Fruit fly (Drosophila melanogaster): ENCODE data around the gene ogre.

ogre gene

DNA sequence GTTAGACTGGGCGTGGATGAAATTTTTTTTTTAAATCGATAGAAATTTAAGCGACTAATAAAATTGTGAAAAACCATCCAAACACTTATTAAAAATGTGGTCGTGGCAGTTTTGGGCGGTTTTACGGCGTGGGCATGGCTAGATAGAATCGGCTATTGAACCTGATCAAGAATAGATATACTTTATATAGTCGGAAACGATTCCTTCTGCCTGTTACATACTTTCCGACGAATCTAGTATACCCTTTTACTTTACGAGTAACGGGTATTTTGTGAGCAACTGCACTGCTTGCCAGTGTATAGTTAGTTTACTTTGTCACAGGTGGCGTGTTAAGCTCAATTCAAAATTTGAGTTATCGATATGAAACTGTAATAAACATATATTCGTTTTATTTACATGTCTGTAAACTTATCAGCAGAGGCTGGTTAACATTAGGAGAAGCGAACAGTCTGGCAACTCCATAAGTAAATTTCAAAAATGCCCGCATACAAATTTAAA is 23.9 kb upstream of the ogre start:
- no peak for TF ChIP-seq CG4282 (GFP tag; optimal IDR thresholded peaks at IDR 0.05)
- no peak for TF ChIP-seq ftz-f1 (GFP tag; optimal IDR thresholded peaks at IDR 0.05)
- TF ChIP-seq jumu (GFP tag; optimal IDR thresholded peaks at IDR 0.05): peak; percentile 40
- peak; percentile 14 for TF ChIP-seq Sox100B (GFP tag; optimal IDR thresholded peaks at IDR 0.05)
- TF ChIP-seq Bteb2 (GFP tag; optimal IDR thresholded peaks at IDR 0.05): no peak
- TF ChIP-seq HLH4C (GFP tag; IDR thresholded peaks at IDR 0.05; ENCODE audit: partially characterized antibody): no peak
- TF ChIP-seq Mrtf (GFP tag; IDR thresholded peaks at IDR 0.05): peak; percentile 59; the same call in 1 of the 3 replicates
- TF ChIP-seq nau (GFP tag; optimal IDR thresholded peaks at IDR 0.05): no peak
- TF ChIP-seq CG9609 (GFP tag; optimal IDR thresholded peaks at IDR 0.05): no peak
- no peak for TF ChIP-seq pb (GFP tag; optimal IDR thresholded peaks at IDR 0.05)
- TF ChIP-seq CG10979 (tag; optimal IDR thresholded peaks at IDR 0.05): peak; percentile 26
- no peak for TF ChIP-seq gcm (GFP tag; optimal IDR thresholded peaks at IDR 0.05)
- TF ChIP-seq trem (tag; optimal IDR thresholded peaks at IDR 0.05): peak; percentile 48
- peak; percentile 51 for TF ChIP-seq Xbp1 (GFP tag; optimal IDR thresholded peaks at IDR 0.05)
- TF ChIP-seq sqz (GFP tag; optimal IDR thresholded peaks at IDR 0.05): no peak
- peak; percentile 75 for TF ChIP-seq Ets97D (GFP tag; optimal IDR thresholded peaks at IDR 0.05)
- peak; percentile 62 for TF ChIP-seq knrl (GFP tag; IDR thresholded peaks at IDR 0.05; ENCODE audit: partially characterized antibody)
- TF ChIP-seq insv (GFP tag; optimal IDR thresholded peaks at IDR 0.05): peak in 1 of 2 experiments; percentile 49
- TF ChIP-seq crp (GFP tag; optimal IDR thresholded peaks at IDR 0.05): no peak
- peak; percentile 53 for TF ChIP-seq Atf6 (GFP tag; IDR thresholded peaks at IDR 0.05)
- TF ChIP-seq CG1832 (GFP tag; optimal IDR thresholded peaks at IDR 0.05): no peak
- peak; percentile 25 for TF ChIP-seq Ada2b (GFP tag; IDR thresholded peaks at IDR 0.05)
- no peak for TF ChIP-seq ewg (GFP tag; optimal IDR thresholded peaks at IDR 0.05)
- TF ChIP-seq CG1024 (GFP tag; IDR thresholded peaks at IDR 0.05): 0 out of 2 replicates have a peak, but pooled peaks have one; percentile 3
- TF ChIP-seq E2f2 (GFP tag; IDR thresholded peaks at IDR 0.05): peak; percentile 94
- TF ChIP-seq ems (GFP tag; optimal IDR thresholded peaks at IDR 0.05): peak; percentile 16
- peak; percentile 77 for TF ChIP-seq CG32532 (GFP tag; IDR thresholded peaks at IDR 0.05)
- TF ChIP-seq pzg (GFP tag; optimal IDR thresholded peaks at IDR 0.05): peak; percentile 80
- no peak for TF ChIP-seq CG8359 (GFP tag; optimal IDR thresholded peaks at IDR 0.05; ENCODE audit: borderline replicate concordance)
- peak; percentile 25 for TF ChIP-seq CG3281 (GFP tag; optimal IDR thresholded peaks at IDR 0.05)
- TF ChIP-seq HLH3B (GFP tag; IDR thresholded peaks at IDR 0.05): peak; percentile 38; the same call in 1 of the 2 replicates
- peak; percentile 52 for TF ChIP-seq CG30403 (GFP tag; optimal IDR thresholded peaks at IDR 0.05)
- TF ChIP-seq al (GFP tag; IDR thresholded peaks at IDR 0.05): peak; percentile 15; the same call in 1 of the 2 replicates
- TF ChIP-seq tx (GFP tag; optimal IDR thresholded peaks at IDR 0.05): peak; percentile 27
- peak; percentile 7 for TF ChIP-seq YL-1 (GFP tag; optimal IDR thresholded peaks at IDR 0.05)
- TF ChIP-seq p53 (GFP tag; optimal IDR thresholded peaks at IDR 0.05): peak; percentile 27
- peak; percentile 60 for TF ChIP-seq onecut (GFP tag; IDR thresholded peaks at IDR 0.05)
- no peak for TF ChIP-seq C15 (GFP tag; IDR thresholded peaks at IDR 0.05)
- no peak; the same call in 1 of the 2 replicates for TF ChIP-seq CG17612 (GFP tag; IDR thresholded peaks at IDR 0.05)
- no peak for TF ChIP-seq CG4820 (GFP tag; optimal IDR thresholded peaks at IDR 0.05)
- peak; percentile 55 for TF ChIP-seq Xrp1 (GFP tag; IDR thresholded peaks at IDR 0.05)
- TF ChIP-seq ci (GFP tag; IDR thresholded peaks at IDR 0.05): peak; percentile 71
- TF ChIP-seq CG2202 (tag; optimal IDR thresholded peaks at IDR 0.05): no peak
- TF ChIP-seq CG6175 (GFP tag; IDR thresholded peaks at IDR 0.05): no peak
- no peak for TF ChIP-seq bowl (GFP tag; IDR thresholded peaks at IDR 0.05)
- TF ChIP-seq zen (tag; optimal IDR thresholded peaks at IDR 0.05): no peak
- TF ChIP-seq Trl (optimal IDR thresholded peaks at IDR 0.05): no peak
- peak; percentile 67 for TF ChIP-seq Trl (GFP tag; optimal IDR thresholded peaks at IDR 0.05)
- no peak for TF ChIP-seq CG15479 (GFP tag; optimal IDR thresholded peaks at IDR 0.05)
- TF ChIP-seq usp (GFP tag; optimal IDR thresholded peaks at IDR 0.05): no peak
- no peak for TF ChIP-seq BtbVII (GFP tag; optimal IDR thresholded peaks at IDR 0.05)

Measured in whole organism, embryonic.